Worm (Caenorhabditis elegans) whole organism, early embryonic: ENCODE measurements around the gene fbxa-165.

ENCODE experiments used
- aly-1 ChIP-seq: sonication (generic microtip); optimal IDR thresholded peaks from 2 replicates; lab custom pipeline; 2016; ENCODE audit warnings: missing genetic modification characterization, missing compliant biosample characterization
- ama-1 ChIP-seq: fragments of 150-350 bp; optimal IDR thresholded peaks from 2 replicates; lab custom pipeline; 2014
- ceh-13 ChIP-seq: fragments of 200-800 bp; sonication (Bioruptor generic); optimal IDR thresholded peaks from 2 replicates; lab custom pipeline; 2018; ENCODE audit warnings: mild to moderate bottlenecking, missing genetic modification characterization, missing compliant biosample characterization
- flt-1 ChIP-seq: fragments of 200-800 bp; sonication (Bioruptor generic); IDR thresholded peaks from 2 replicates; pipeline ENCODE4 v1.3.6; 2022; ENCODE audit warnings: missing genetic modification characterization, missing compliant biosample characterization
- hnd-1 ChIP-seq: sonication (generic microtip); optimal IDR thresholded peaks from 2 replicates; lab custom pipeline; 2016; ENCODE audit warnings: missing genetic modification characterization, missing compliant biosample characterization
- scrt-1 ChIP-seq: fragments of 200-800 bp; sonication (Bioruptor generic); IDR thresholded peaks from 2 replicates; pipeline ENCODE4 v1.3.6; 2022; ENCODE audit warnings: missing genetic modification characterization, missing compliant biosample characterization
- sea-1 ChIP-seq: fragments of 200-800 bp; sonication (Bioruptor generic); conservative IDR thresholded peaks from 2 replicates; pipeline ENCODE4 v1.3.6; 2022; ENCODE audit warnings: missing genetic modification characterization, missing compliant biosample characterization

DNA sequence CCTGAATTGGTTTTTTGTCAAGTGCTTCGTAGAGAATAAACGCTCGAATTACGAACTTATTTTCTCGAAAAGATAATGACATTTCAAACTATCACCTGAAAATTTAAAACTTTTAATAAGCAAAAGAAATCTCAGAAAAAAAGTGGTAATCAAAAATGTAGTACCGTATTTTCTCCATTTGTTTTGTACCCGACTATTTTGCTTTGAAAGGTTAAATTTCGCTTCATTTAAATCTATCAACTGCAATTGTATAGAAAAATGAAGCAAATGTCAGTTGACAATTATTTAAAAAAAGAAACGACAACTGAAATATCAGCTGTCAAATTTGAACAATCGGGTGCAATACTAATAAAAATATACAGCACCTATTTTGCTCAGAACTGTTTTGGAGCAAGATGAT is 4.9 kb upstream of the fbxa-165 start, which contains the start of gene fbxa-158:
- TF ChIP-seq ceh-13 (GFP tag; lab: Kevin White, UChicago) (no peak), ama-1 (no peak), flt-1 (GFP tag; lab: Robert Waterston, UW) (no peak), sea-1 (no peak), hnd-1 (no peak), scrt-1 (GFP tag; lab: Robert Waterston, UW) (no peak), aly-1 (tag; lab: Kevin White, UChicago) (no peak)
